Fruit fly (Drosophila melanogaster): ENCODE measurements around the gene B-H1.

dm6 chrX:17421987-17422386, 24.7 kb downstream of the B-H1 start, which contains the start of gene CG8611:
- TF ChIP-seq CG10631 (GFP tag; optimal IDR thresholded peaks at IDR 0.05) (no peak), Ets96B (tag; optimal IDR thresholded peaks at IDR 0.05) (no peak), Lpt (GFP tag; optimal IDR thresholded peaks at IDR 0.05) (no peak)

Measured in whole organism, prepupa.